Fruit fly (Drosophila melanogaster) whole organism, embryonic: ENCODE data around the gene CG43339.

Experiments used
- Ada2b ChIP-seq: fragments of 200-800 bp; sonication (Bioruptor generic); IDR thresholded peaks from 2 replicates; pipeline ENCODE4 v1.3.6; 2022; ENCODE audit warnings: missing biosample characterization, missing genetic modification characterization
- Atf6 ChIP-seq: fragments of 200-800 bp; sonication (Bioruptor generic); IDR thresholded peaks from 2 replicates; pipeline ENCODE4 v1.3.6; 2022; ENCODE audit warnings: missing biosample characterization, missing genetic modification characterization
- CG1024 ChIP-seq: fragments of 200-800 bp; sonication (Bioruptor generic); IDR thresholded peaks from 2 replicates; pipeline ENCODE4 v1.3.6; 2022; ENCODE audit warnings: missing biosample characterization, missing genetic modification characterization
- CG11093 ChIP-seq: fragments of 200-800 bp; sonication (Bioruptor generic); IDR thresholded peaks from 3 replicates; pipeline ENCODE4 v1.3.6; 2022; ENCODE audit warnings: missing biosample characterization, missing genetic modification characterization
- CG12744 ChIP-seq: fragments of 200-800 bp; sonication (Bioruptor generic); optimal IDR thresholded peaks from 2 replicates; lab custom pipeline; 2016; ENCODE audit warnings: missing biosample characterization, missing genetic modification characterization
- CG13624 ChIP-seq: fragments of 200-800 bp; sonication (Bioruptor generic); optimal IDR thresholded peaks from 2 replicates; lab custom pipeline; 2016; ENCODE audit warnings: missing biosample characterization, missing genetic modification characterization
- CG15011 ChIP-seq: fragments of 200-800 bp; sonication (Bioruptor generic); optimal IDR thresholded peaks from 3 replicates; lab custom pipeline; 2018; ENCODE audit warnings: missing biosample characterization, mild to moderate bottlenecking, missing genetic modification characterization
- CG18011 ChIP-seq: fragments of 200-800 bp; sonication (Bioruptor generic); optimal IDR thresholded peaks from 2 replicates; lab custom pipeline; 2017; ENCODE audit warnings: missing biosample characterization, missing genetic modification characterization, mild to moderate bottlenecking, moderate library complexity, missing genotype
- CG31388 ChIP-seq: fragments of 200-800 bp; sonication (Bioruptor generic); optimal IDR thresholded peaks from 2 replicates; lab custom pipeline; 2016; ENCODE audit warnings: missing biosample characterization, missing genetic modification characterization
- CG34224 ChIP-seq: fragments of 200-800 bp; sonication (Bioruptor generic); IDR thresholded peaks from 3 replicates; pipeline ENCODE4 v1.3.6; 2022; ENCODE audit warnings: missing biosample characterization, missing genetic modification characterization; ENCODE audit not compliant: partially characterized antibody
- CG4328 ChIP-seq: fragments of 200-800 bp; sonication (Bioruptor generic); optimal IDR thresholded peaks from 3 replicates; lab custom pipeline; 2017; ENCODE audit warnings: missing biosample characterization, missing genetic modification reagents, missing genetic modification characterization
- CG5180 ChIP-seq: fragments of 200-800 bp; sonication (Bioruptor generic); optimal IDR thresholded peaks from 3 replicates; lab custom pipeline; 2017; ENCODE audit warnings: missing biosample characterization, missing genetic modification characterization, mild to moderate bottlenecking, moderate library complexity, missing genetic modification reagents
- CG5953 ChIP-seq: fragments of 200-800 bp; sonication (Bioruptor generic); IDR thresholded peaks from 2 replicates; pipeline ENCODE4 v1.3.6; 2022; ENCODE audit warnings: missing biosample characterization, missing genetic modification characterization
- CG6254 ChIP-seq: fragments of 200-800 bp; sonication (Bioruptor generic); optimal IDR thresholded peaks from 3 replicates; lab custom pipeline; 2017; ENCODE audit warnings: mild to moderate bottlenecking, missing biosample characterization, missing genetic modification reagents, missing genetic modification characterization
- CG6683 ChIP-seq: fragments of 200-800 bp; sonication (Bioruptor generic); optimal IDR thresholded peaks from 2 replicates; lab custom pipeline; 2017; ENCODE audit warnings: missing biosample characterization, mild to moderate bottlenecking, missing genetic modification characterization, missing genetic modification reagents
- CG6791 ChIP-seq: fragments of 200-800 bp; sonication (Bioruptor generic); IDR thresholded peaks from 3 replicates; pipeline ENCODE4 v1.3.6; 2022; ENCODE audit warnings: missing biosample characterization, missing genetic modification characterization; ENCODE audit not compliant: partially characterized antibody
- CG9609 ChIP-seq: fragments of 200-800 bp; sonication (Bioruptor generic); optimal IDR thresholded peaks from 3 replicates; lab custom pipeline; 2016; ENCODE audit warnings: missing biosample characterization, missing genetic modification characterization
- CG9797 ChIP-seq: fragments of 200-800 bp; sonication (Bioruptor generic); optimal IDR thresholded peaks from 3 replicates; lab custom pipeline; 2018; ENCODE audit warnings: missing biosample characterization, mild to moderate bottlenecking, missing genetic modification characterization
- Camta ChIP-seq: fragments of 200-800 bp; sonication (Bioruptor generic); optimal IDR thresholded peaks from 2 replicates; lab custom pipeline; 2016; ENCODE audit warnings: missing biosample characterization, missing genetic modification characterization
- Dad ChIP-seq: fragments of 200-800 bp; sonication (Bioruptor generic); optimal IDR thresholded peaks from 3 replicates; lab custom pipeline; 2016; ENCODE audit warnings: missing biosample characterization, missing genetic modification characterization
- Dfd ChIP-seq, 2 experiments: fragments of >200 bp; optimal IDR thresholded peaks; 2 replicates each; lab custom pipeline; 2017; ENCODE audit warnings: missing biosample characterization in 2 of 2, missing genetic modification characterization in 2 of 2
- Fer3 ChIP-seq: fragments of 200-800 bp; sonication (Bioruptor generic); optimal IDR thresholded peaks from 2 replicates; lab custom pipeline; 2018; ENCODE audit warnings: missing biosample characterization, mild to moderate bottlenecking, missing genetic modification characterization, moderate library complexity
- GATAe ChIP-seq: fragments of 200-800 bp; sonication (Bioruptor generic); conservative IDR thresholded peaks from 2 replicates; pipeline ENCODE4 v1.3.6; 2022; ENCODE audit warnings: missing biosample characterization, missing genetic modification characterization
- Kr ChIP-seq: fragments of 200-800 bp; sonication (Bioruptor generic); optimal IDR thresholded peaks from 2 replicates; lab custom pipeline; 2017; ENCODE audit warnings: missing biosample characterization, mild to moderate bottlenecking, missing genetic modification characterization
- Neu2 ChIP-seq: fragments of 200-800 bp; sonication (Bioruptor generic); optimal IDR thresholded peaks from 3 replicates; lab custom pipeline; 2016; ENCODE audit warnings: missing biosample characterization, missing genetic modification characterization, borderline replicate concordance
- Pdp1 ChIP-seq, 2 experiments: fragments of 200-800 bp; sonication (Bioruptor generic); optimal IDR thresholded peaks; 3 replicates each; lab custom pipeline; 2016; ENCODE audit warnings: missing biosample characterization in 2 of 2, missing genetic modification characterization in 2 of 2, mild to moderate bottlenecking in 1 of 2, moderate library complexity in 1 of 2
- Rx ChIP-seq: fragments of 200-800 bp; sonication (Bioruptor generic); IDR thresholded peaks from 2 replicates; pipeline ENCODE4 v1.3.6; 2022; ENCODE audit warnings: missing biosample characterization, missing genetic modification characterization
- Stat92E ChIP-seq, 3 experiments: fragments of >200 bp in 2 of 3; fragments of 200-800 bp in 1 of 3; sonication (Bioruptor generic) in 1 of 3; optimal IDR thresholded peaks; 2 replicates each; lab custom pipeline; 2017 to 2019; ENCODE audit warnings: missing biosample characterization in 3 of 3, missing genetic modification characterization in 3 of 3, mild to moderate bottlenecking in 1 of 3, moderate library complexity in 1 of 3
- Taf1 ChIP-seq: fragments of 200-800 bp; sonication (Bioruptor generic); IDR thresholded peaks from 2 replicates; pipeline ENCODE4 v1.3.6; 2022; ENCODE audit warnings: missing biosample characterization, missing genetic modification characterization
- ara ChIP-seq: fragments of 200-800 bp; sonication (Bioruptor generic); IDR thresholded peaks from 2 replicates; pipeline ENCODE4 v1.3.6; 2022; ENCODE audit warnings: missing biosample characterization, missing genetic modification characterization
- ase ChIP-seq: fragments of 200-800 bp; sonication (Bioruptor generic); IDR thresholded peaks from 3 replicates; pipeline ENCODE4 v1.3.6; 2022; ENCODE audit warnings: missing biosample characterization, missing genetic modification characterization
- crc ChIP-seq: fragments of 200-800 bp; sonication (Bioruptor generic); optimal IDR thresholded peaks from 2 replicates; lab custom pipeline; 2016; ENCODE audit warnings: missing biosample characterization, missing genetic modification characterization
- da ChIP-seq: fragments of 200-800 bp; sonication (Bioruptor generic); optimal IDR thresholded peaks from 2 replicates; lab custom pipeline; 2016; ENCODE audit warnings: missing biosample characterization, missing genetic modification characterization
- disco-r ChIP-seq: fragments of 200-800 bp; sonication (Bioruptor generic); optimal IDR thresholded peaks from 2 replicates; lab custom pipeline; 2016; ENCODE audit warnings: missing biosample characterization, missing genetic modification characterization
- dmrt99B ChIP-seq: fragments of 200-800 bp; sonication (Bioruptor generic); optimal IDR thresholded peaks from 2 replicates; lab custom pipeline; 2018; ENCODE audit warnings: missing biosample characterization, mild to moderate bottlenecking, missing genetic modification characterization, moderate library complexity
- dysf ChIP-seq: fragments of 200-800 bp; sonication (Bioruptor generic); IDR thresholded peaks from 3 replicates; pipeline ENCODE4 v1.3.6; 2022; ENCODE audit warnings: missing biosample characterization, missing genetic modification characterization
- ems ChIP-seq: fragments of 200-800 bp; sonication (Bioruptor generic); optimal IDR thresholded peaks from 3 replicates; lab custom pipeline; 2016; ENCODE audit warnings: missing biosample characterization, missing genetic modification characterization
- ftz-f1 ChIP-seq: fragments of 200-800 bp; sonication (Bioruptor generic); optimal IDR thresholded peaks from 2 replicates; lab custom pipeline; 2016; ENCODE audit warnings: missing biosample characterization, missing genetic modification characterization
- fu2 ChIP-seq: fragments of 200-800 bp; sonication (Bioruptor generic); optimal IDR thresholded peaks from 2 replicates; lab custom pipeline; 2016; ENCODE audit warnings: missing biosample characterization, missing genetic modification characterization
- gem ChIP-seq: fragments of 200-800 bp; sonication (Bioruptor generic); optimal IDR thresholded peaks from 2 replicates; lab custom pipeline; 2019; ENCODE audit warnings: missing biosample characterization, mild to moderate bottlenecking, missing genetic modification characterization, moderate library complexity
- hbn ChIP-seq: fragments of 200-800 bp; sonication (Bioruptor generic); IDR thresholded peaks from 2 replicates; pipeline ENCODE4 v1.3.6; 2022; ENCODE audit warnings: missing biosample characterization, missing genetic modification characterization; ENCODE audit not compliant: partially characterized antibody
- ken ChIP-seq: fragments of 200-800 bp; sonication (Bioruptor generic); IDR thresholded peaks from 3 replicates; pipeline ENCODE4 v1.3.6; 2022; ENCODE audit warnings: missing biosample characterization, missing genetic modification characterization
- kni ChIP-seq: fragments of 200-800 bp; sonication (Bioruptor generic); optimal IDR thresholded peaks from 3 replicates; lab custom pipeline; 2017; ENCODE audit warnings: mild to moderate bottlenecking, missing biosample characterization, missing genetic modification reagents, missing genetic modification characterization
- luna ChIP-seq: fragments of 200-800 bp; sonication (Bioruptor generic); optimal IDR thresholded peaks from 2 replicates; lab custom pipeline; 2016; ENCODE audit warnings: missing biosample characterization, missing genetic modification characterization
- mam ChIP-seq: fragments of 200-800 bp; sonication (Bioruptor generic); optimal IDR thresholded peaks from 3 replicates; lab custom pipeline; 2016; ENCODE audit warnings: missing biosample characterization, missing genetic modification characterization
- sc ChIP-seq, 3 experiments: fragments of >200 bp in 2 of 3; fragments of 200-800 bp in 1 of 3; sonication (Bioruptor generic) in 1 of 3; optimal IDR thresholded peaks; 2 replicates in 2 of 3; 3 replicates in 1 of 3; lab custom pipeline; 2017; ENCODE audit warnings: mild to moderate bottlenecking in 1 of 3, missing biosample characterization in 1 of 3, missing genetic modification characterization in 1 of 3, missing genetic modification reagents in 1 of 3
- sens ChIP-seq: fragments of 200-800 bp; sonication (Bioruptor generic); peaks from one replicate; lab custom pipeline; 2016; ENCODE audit warnings: missing biosample characterization, missing genetic modification characterization
- stc ChIP-seq: fragments of 200-800 bp; sonication (Bioruptor generic); IDR thresholded peaks from 2 replicates; pipeline ENCODE4 v1.3.6; 2022; ENCODE audit warnings: missing biosample characterization, missing genetic modification characterization
- tgo ChIP-seq: fragments of 200-800 bp; sonication (Bioruptor generic); IDR thresholded peaks from 3 replicates; pipeline ENCODE4 v1.3.6; 2022; ENCODE audit warnings: missing biosample characterization, missing genetic modification characterization
- vfl ChIP-seq: fragments of 200-800 bp; sonication (Bioruptor generic); optimal IDR thresholded peaks from 2 replicates; lab custom pipeline; 2016; ENCODE audit warnings: missing biosample characterization, missing genetic modification characterization

Gene CG43339

dm6 chr2L:18695404-18695804 is 22.3 kb upstream of the CG43339 start, which contains the start of the genes CG10383 and CG10338 (continued):
- peak; percentile 62 for TF ChIP-seq Neu2 (GFP tag; lab: Kevin White, UChicago)
- TF ChIP-seq GATAe (GFP tag; lab: Robert Waterston, UW), result peak; percentile 83
- peak; percentile 72 for TF ChIP-seq dmrt99B (tag; lab: Kevin White, UChicago)
- peak; percentile 46 for TF ChIP-seq CG31388 (GFP tag; lab: Kevin White, UChicago)
- no peak for TF ChIP-seq CG6791 (GFP tag; lab: Robert Waterston, UW)
- peak; percentile 73 for TF ChIP-seq CG5953 (GFP tag; lab: Robert Waterston, UW)
- TF ChIP-seq CG13624 (GFP tag; lab: Kevin White, UChicago), result peak; percentile 92
- no peak for TF ChIP-seq sc (optimal IDR thresholded peaks at IDR 0.05; lab: Kevin White, UChicago)
- TF ChIP-seq sc (GFP tag; optimal IDR thresholded peaks at IDR 0.05; lab: Kevin White, UChicago), result peak; percentile 33
- peak; percentile 25 for TF ChIP-seq CG5180 (GFP tag; lab: Kevin White, UChicago)
- peak; percentile 72 for TF ChIP-seq Fer3
- peak; percentile 76 for TF ChIP-seq CG12744 (GFP tag; lab: Kevin White, UChicago)
- TF ChIP-seq CG34224 (GFP tag; lab: Robert Waterston, UW), result no peak
- peak; percentile 87 for TF ChIP-seq tgo
- TF ChIP-seq gem, result peak; percentile 87
- peak; percentile 80 for TF ChIP-seq ems (GFP tag; lab: Kevin White, UChicago)
- TF ChIP-seq ftz-f1 (GFP tag; lab: Kevin White, UChicago), result peak; percentile 66
- TF ChIP-seq hbn, result no peak
- TF ChIP-seq CG9797 (GFP tag; lab: Kevin White, UChicago), result peak; percentile 93
- TF ChIP-seq CG18011 (GFP tag; lab: Kevin White, UChicago), result peak; percentile 78
- TF ChIP-seq CG15011 (GFP tag; lab: Kevin White, UChicago), result peak; percentile 43
- peak; percentile 41 for TF ChIP-seq CG6683 (GFP tag; lab: Kevin White, UChicago)
- peak; percentile 49 for TF ChIP-seq luna (GFP tag; lab: Kevin White, UChicago)
- TF ChIP-seq ara (GFP tag; lab: Robert Waterston, UW), result peak; percentile 81
- TF ChIP-seq sens (GFP tag; lab: Kevin White, UChicago), result peak; percentile 96
- TF ChIP-seq dysf (GFP tag; lab: Robert Waterston, UW), result peak; percentile 89
- TF ChIP-seq CG1024 (GFP tag; lab: Robert Waterston, UW), result peak; percentile 83
- TF ChIP-seq Taf1 (GFP tag; lab: Robert Waterston, UW), result peak; percentile 84
- peak in 1 of 3 experiments; percentile 75 for TF ChIP-seq Stat92E (GFP tag; optimal IDR thresholded peaks at IDR 0.05; lab: Kevin White, UChicago)
- peak; percentile 86 for TF ChIP-seq ase (GFP tag; lab: Robert Waterston, UW)
- peak; percentile 92 for TF ChIP-seq stc
- TF ChIP-seq Pdp1 (GFP tag; optimal IDR thresholded peaks at IDR 0.05; lab: Kevin White, UChicago), result peak; percentile 86 to 89
- no peak for TF ChIP-seq Kr (GFP tag; lab: Kevin White, UChicago)
- no peak for TF ChIP-seq Dfd (GFP tag; optimal IDR thresholded peaks at IDR 0.05; lab: Kevin White, UChicago)
- peak; percentile 94 for TF ChIP-seq mam (GFP tag; lab: Kevin White, UChicago)
- peak; percentile 68 for TF ChIP-seq CG6254 (GFP tag; lab: Kevin White, UChicago)
- peak; percentile 76; the same call in 1 of the 3 replicates for TF ChIP-seq CG11093 (GFP tag; lab: Robert Waterston, UW)
- peak; percentile 88 for TF ChIP-seq Atf6
- peak; percentile 90 for TF ChIP-seq Rx
- TF ChIP-seq Dad (GFP tag; lab: Kevin White, UChicago), result peak; percentile 89
- TF ChIP-seq CG4328 (GFP tag; lab: Kevin White, UChicago), result peak; percentile 61
- peak; percentile 89 for TF ChIP-seq da
- TF ChIP-seq fu2 (GFP tag; lab: Kevin White, UChicago), result peak; percentile 83
- peak; percentile 95 for TF ChIP-seq CG9609 (GFP tag; lab: Kevin White, UChicago)
- TF ChIP-seq disco-r (GFP tag; lab: Kevin White, UChicago), result peak; percentile 79
- TF ChIP-seq vfl (GFP tag; lab: Kevin White, UChicago), result peak; percentile 80
- peak; percentile 95 for TF ChIP-seq ken (GFP tag; lab: Robert Waterston, UW)
- peak; percentile 88 for TF ChIP-seq Ada2b (GFP tag; lab: Robert Waterston, UW)
- TF ChIP-seq crc, result peak; percentile 84
- TF ChIP-seq Camta (GFP tag; lab: Kevin White, UChicago), result peak; percentile 81
- TF ChIP-seq kni (GFP tag; lab: Kevin White, UChicago), result peak; percentile 26
